Worm (Caenorhabditis elegans) whole organism, late embryonic: ENCODE measurements around the gene K07E1.1.

Experiments
- ceh-14 ChIP-seq: sonication (generic microtip); optimal IDR thresholded peaks from 2 replicates; lab custom pipeline; 2016; ENCODE audit warnings: missing genotype, missing genetic modification characterization, missing compliant biosample characterization
- elt-4 ChIP-seq: sonication (generic microtip); optimal IDR thresholded peaks from 2 replicates; lab custom pipeline; 2016; ENCODE audit warnings: missing genetic modification characterization, missing compliant biosample characterization
- hlh-8 ChIP-seq: sonication (generic microtip); optimal IDR thresholded peaks from 2 replicates; lab custom pipeline; 2016; ENCODE audit warnings: missing genotype, missing genetic modification characterization, missing compliant biosample characterization
- zip-5 ChIP-seq: sonication (generic microtip); optimal IDR thresholded peaks from 2 replicates; lab custom pipeline; 2016; ENCODE audit warnings: missing genetic modification characterization, missing compliant biosample characterization

DNA sequence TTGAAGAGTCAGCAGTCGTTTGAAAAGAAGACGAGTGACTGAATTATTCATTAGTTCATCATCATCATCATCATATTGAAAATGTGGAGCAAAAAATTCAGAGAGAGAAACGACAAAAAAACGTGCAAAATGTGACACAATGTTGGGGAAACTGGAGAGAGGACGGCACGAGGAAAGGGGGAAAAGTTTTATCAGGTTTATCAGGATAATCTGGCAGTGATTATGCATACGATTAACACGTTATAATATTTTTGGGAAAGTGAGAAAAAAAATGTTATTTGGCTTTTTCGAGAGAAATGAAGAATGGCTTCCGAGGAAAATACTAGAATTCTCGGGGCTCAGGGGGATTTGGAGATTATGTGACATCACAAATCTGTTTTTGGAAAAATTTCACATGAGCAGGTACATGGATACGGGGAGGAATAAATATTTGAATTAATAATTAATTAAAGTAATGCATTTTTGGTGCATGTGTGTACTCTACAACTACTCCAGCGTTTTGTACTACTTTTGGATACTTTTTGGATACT lies 45.7 kb upstream of the K07E1.1 start, which contains the start of gene camt-1:
- TF ChIP-seq ceh-14 (tag; lab: Kevin White, UChicago) (no peak), hlh-8 (tag; lab: Kevin White, UChicago) (no peak), zip-5 (tag; lab: Kevin White, UChicago) (no peak), elt-4 (no peak)
